Worm (Caenorhabditis elegans) whole organism, L2 larva: Measurements from ENCODE around the gene nhl-2.

Experiments used
- ceh-16 ChIP-seq: fragments of 150-350 bp; optimal IDR thresholded peaks from 2 replicates; lab custom pipeline; 2014; ENCODE audit warnings: missing biosample characterization, missing genetic modification characterization
- ceh-82 ChIP-seq: fragments of 150-350 bp; optimal IDR thresholded peaks from 2 replicates; lab custom pipeline; 2014; ENCODE audit warnings: missing biosample characterization, missing genetic modification characterization
- elt-1 ChIP-seq: fragments of 150-350 bp; optimal IDR thresholded peaks from 2 replicates; lab custom pipeline; 2014; ENCODE audit warnings: missing biosample characterization, missing genetic modification characterization
- skn-1 ChIP-seq: sonication (generic microtip); optimal IDR thresholded peaks from 2 replicates; lab custom pipeline; 2017; ENCODE audit warnings: missing biosample characterization, missing genetic modification characterization
- sma-9 ChIP-seq, 2 experiments: fragments of 150-350 bp in 1 of 2; sonication (generic microtip) in 1 of 2; optimal IDR thresholded peaks; 2 replicates each; lab custom pipeline; 2014 to 2016; ENCODE audit warnings: missing genetic modification characterization in 2 of 2, mild to moderate bottlenecking in 1 of 2, missing biosample characterization in 1 of 2, missing compliant biosample characterization in 1 of 2, missing genetic modification reagents in 1 of 2, moderate library complexity in 1 of 2
- ztf-11 ChIP-seq: sonication (generic microtip); optimal IDR thresholded peaks from 2 replicates; lab custom pipeline; 2017; ENCODE audit warnings: missing biosample characterization, missing genetic modification characterization
- ztf-4 ChIP-seq: fragments of 150-350 bp; optimal IDR thresholded peaks from 2 replicates; lab custom pipeline; 2014; ENCODE audit warnings: missing biosample characterization, missing genetic modification characterization

- TF ChIP-seq ztf-11 (tag; lab: Kevin White, UChicago) (no peak), elt-1 (tag; lab: Kevin White, UChicago) (no peak), skn-1 (no peak), ztf-4 (no peak), ceh-16 (tag; lab: Kevin White, UChicago) (no peak), ceh-82 (tag; lab: Kevin White, UChicago) (no peak), sma-9 (GFP tag; optimal IDR thresholded peaks at IDR 0.05; lab: Kevin White, UChicago) (no peak), sma-9 (tag; optimal IDR thresholded peaks at IDR 0.05; lab: Kevin White, UChicago) (no peak)
Observed at ce11 chrIII:4918906-4919305, 20.0 kb upstream of the nhl-2 start.
